Worm (Caenorhabditis elegans) whole organism, midembryonic: Measurements from ENCODE around the gene T19H12.6.
"Not testable (repeated sequence)": the region's sequence is repeated elsewhere in the genome, so short reads cannot be mapped to it uniquely, and the experiment has no call there.

Source experiments
- T22C8.4 ChIP-seq: fragments of 200-800 bp; sonication (Bioruptor generic); IDR thresholded peaks from 2 replicates; pipeline ENCODE4 v1.3.6; 2022; ENCODE audit warnings: missing genetic modification characterization, missing compliant biosample characterization
- cog-1 ChIP-seq: sonication (generic microtip); optimal IDR thresholded peaks from 2 replicates; lab custom pipeline; 2016; ENCODE audit warnings: missing genetic modification characterization, missing compliant biosample characterization
- flt-1 ChIP-seq: fragments of 200-800 bp; sonication (Bioruptor generic); IDR thresholded peaks from 2 replicates; pipeline ENCODE4 v1.3.6; 2022; ENCODE audit warnings: missing genetic modification characterization, missing compliant biosample characterization
- klf-2 ChIP-seq: fragments of 200-800 bp; sonication (Bioruptor generic); conservative IDR thresholded peaks from 2 replicates; pipeline ENCODE4 v1.3.6; 2022; ENCODE audit warnings: missing genetic modification reagents, missing genetic modification characterization, missing compliant biosample characterization
- med-1 ChIP-seq: sonication (generic microtip); optimal IDR thresholded peaks from 2 replicates; lab custom pipeline; 2017; ENCODE audit warnings: missing genetic modification characterization, mild to moderate bottlenecking, missing compliant biosample characterization, antibody characterized with exemption, missing genetic modification reagents; ENCODE audit not compliant: insufficient read depth
- ref-1 ChIP-seq: fragments of 200-800 bp; sonication (Bioruptor generic); conservative IDR thresholded peaks from 2 replicates; pipeline ENCODE4 v1.3.6; 2022; ENCODE audit warnings: missing genetic modification reagents, missing genetic modification characterization, missing compliant biosample characterization
- tab-1 ChIP-seq: fragments of 200-800 bp; sonication (Bioruptor generic); IDR thresholded peaks from 2 replicates; pipeline ENCODE4 v1.3.6; 2022; ENCODE audit warnings: missing genetic modification characterization, missing compliant biosample characterization
- ztf-23 ChIP-seq: fragments of 200-800 bp; sonication (Bioruptor generic); IDR thresholded peaks from 2 replicates; pipeline ENCODE4 v1.3.6; 2022; ENCODE audit warnings: missing genetic modification reagents, missing genetic modification characterization, missing compliant biosample characterization
- ztf-29 ChIP-seq: fragments of 200-800 bp; sonication (Bioruptor generic); IDR thresholded peaks from 2 replicates; pipeline ENCODE4 v1.3.6; 2022; ENCODE audit warnings: missing genetic modification reagents, missing genetic modification characterization, missing compliant biosample characterization

The T19H12.6 gene

DNA sequence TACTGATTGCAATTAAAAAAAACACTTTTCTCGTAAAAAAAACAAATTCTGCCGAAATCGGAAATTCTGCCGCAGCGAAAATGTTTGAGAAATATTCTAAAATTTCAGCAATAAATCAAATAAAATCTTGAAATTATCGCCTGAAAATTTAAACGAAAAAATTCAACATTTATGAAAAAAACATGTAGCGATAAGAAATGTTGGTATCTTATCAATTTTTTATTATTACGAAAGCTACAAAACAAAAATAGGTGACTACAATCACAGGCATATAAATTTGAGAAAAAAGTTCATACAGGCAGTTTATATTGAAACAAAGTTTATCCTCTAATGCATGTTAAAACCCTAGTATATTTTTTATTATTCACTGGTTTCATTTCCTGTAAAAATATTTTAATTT, 28.5 kb upstream of the T19H12.6 start, which contains the start of gene ugt-14:
Gene ugt-14 (plus strand): TSS at position 301 of the 400 bp plus-strand sequence.
- TF ChIP-seq ztf-23 (GFP tag; lab: Robert Waterston, UW): no peak
- no peak for TF ChIP-seq klf-2 (GFP tag; lab: Robert Waterston, UW)
- no peak for TF ChIP-seq T22C8.4 (GFP tag; lab: Robert Waterston, UW)
- TF ChIP-seq ref-1 (GFP tag; lab: Robert Waterston, UW): no peak
- no peak for TF ChIP-seq med-1 (GFP tag; lab: Kevin White, UChicago)
- TF ChIP-seq flt-1: no peak
- TF ChIP-seq ztf-29: no peak
- no peak for TF ChIP-seq tab-1 (GFP tag; lab: Robert Waterston, UW)
- no peak for TF ChIP-seq cog-1 (tag; lab: Kevin White, UChicago)

DNA sequence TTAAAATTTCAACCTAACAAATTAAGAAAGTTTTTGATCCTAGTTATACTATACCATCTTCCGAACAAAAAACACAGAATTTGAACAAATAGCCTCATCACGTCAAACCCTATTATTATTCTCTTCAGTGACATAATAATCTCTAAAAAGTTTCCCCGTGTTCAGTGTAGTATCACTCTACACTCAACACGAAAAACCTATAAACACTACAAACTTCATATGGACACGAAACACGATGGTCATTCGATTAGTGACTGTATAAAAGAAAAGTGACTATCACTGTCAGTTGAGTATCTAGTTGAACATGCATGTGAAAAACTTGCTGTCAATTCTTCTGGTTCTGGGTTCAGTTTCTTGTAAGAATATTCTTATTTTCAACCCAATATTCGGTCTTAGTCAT, 26.2 kb upstream of the T19H12.6 start, which contains the start of gene ugt-8:
Gene ugt-8 (plus strand): TSS at position 235 of the 400 bp plus-strand sequence.
- TF ChIP-seq cog-1 (tag; lab: Kevin White, UChicago): no peak
- no peak for TF ChIP-seq ref-1 (GFP tag; lab: Robert Waterston, UW)
- TF ChIP-seq flt-1: no peak
- no peak for TF ChIP-seq med-1 (GFP tag; lab: Kevin White, UChicago)
- no peak for TF ChIP-seq ztf-23 (GFP tag; lab: Robert Waterston, UW)

DNA sequence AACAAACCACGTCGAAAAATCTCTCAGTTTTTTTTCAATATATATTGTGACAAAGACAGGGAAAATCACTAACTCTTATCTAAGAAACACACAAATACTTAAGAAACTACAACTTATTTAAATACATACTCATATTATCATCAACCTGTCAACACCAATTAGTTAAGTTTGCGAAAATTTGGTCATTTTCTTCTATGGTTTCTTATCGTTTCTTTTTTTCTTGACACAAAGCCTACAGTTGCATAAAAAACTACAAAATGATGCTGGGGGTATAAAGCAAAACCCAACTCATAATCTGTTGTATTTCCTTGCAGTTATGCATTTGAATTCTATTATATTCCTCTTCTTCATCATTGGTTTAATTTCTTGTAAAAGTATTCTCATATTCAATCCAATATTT, 23.6 kb upstream of the T19H12.6 start, which contains the start of gene ugt-67:
Gene ugt-67 (plus strand): TSS at position 301 of the 400 bp plus-strand sequence.
- TF ChIP-seq ztf-29 (no peak), ztf-23 (GFP tag; lab: Robert Waterston, UW) (no peak), klf-2 (GFP tag; lab: Robert Waterston, UW) (no peak), tab-1 (GFP tag; lab: Robert Waterston, UW) (no peak), flt-1 (no peak), cog-1 (tag; lab: Kevin White, UChicago) (no peak), med-1 (GFP tag; lab: Kevin White, UChicago) (no peak), T22C8.4 (GFP tag; lab: Robert Waterston, UW) (no peak), ref-1 (GFP tag; lab: Robert Waterston, UW) (no peak)

DNA sequence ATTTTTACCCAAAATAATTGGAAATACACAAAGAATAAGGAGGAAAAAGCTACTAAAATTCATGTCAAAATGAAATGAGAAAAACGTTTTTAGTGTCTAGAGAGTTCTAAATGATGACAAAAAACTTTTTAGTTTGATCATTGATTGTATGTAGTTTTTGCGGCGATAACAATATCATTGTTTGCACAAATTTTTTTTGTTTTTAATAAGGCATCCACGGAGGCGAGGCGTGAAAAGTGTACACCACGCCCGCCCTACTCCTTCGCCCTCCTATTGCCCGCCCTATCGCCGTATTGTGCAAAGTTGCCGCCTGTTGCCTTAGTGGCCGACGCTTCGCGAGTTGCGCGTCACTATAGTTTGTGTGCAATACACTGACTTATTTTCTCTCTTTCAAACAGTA, 22.5 kb upstream of the T19H12.6 start, which contains the start of gene ugt-10:
Gene ugt-10 (minus strand): TSS at position 101 of the 400 bp plus-strand sequence.
- not testable (repeated sequence) for TF ChIP-seq cog-1 (tag; lab: Kevin White, UChicago); klf-2 (GFP tag; lab: Robert Waterston, UW); ref-1 (GFP tag; lab: Robert Waterston, UW)

DNA sequence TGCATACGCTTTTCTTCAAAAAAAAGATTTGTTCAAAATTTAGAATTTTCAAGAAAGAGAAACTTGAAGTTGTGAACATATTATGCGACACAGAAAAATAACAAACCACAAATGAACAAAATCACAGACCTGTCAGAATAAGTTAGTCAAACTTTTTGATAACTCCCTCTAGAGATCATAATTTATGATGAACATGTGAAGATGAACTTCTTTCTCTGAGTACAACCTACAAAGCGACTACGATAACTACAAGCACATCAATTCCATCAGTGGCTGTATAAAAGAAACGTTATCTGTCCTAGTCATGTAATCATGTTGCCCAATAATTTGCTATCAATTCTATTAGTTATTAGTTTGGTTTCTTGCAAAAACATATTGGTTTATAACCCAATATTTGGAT, 18.3 kb upstream of the T19H12.6 start, which contains the start of gene ugt-9:
Gene ugt-9 (plus strand): TSS at position 305 of the 400 bp plus-strand sequence.
- no peak for TF ChIP-seq ref-1 (GFP tag; lab: Robert Waterston, UW)
- TF ChIP-seq ztf-29: no peak
- no peak for TF ChIP-seq tab-1 (GFP tag; lab: Robert Waterston, UW)
- no peak for TF ChIP-seq klf-2 (GFP tag; lab: Robert Waterston, UW)
- no peak for TF ChIP-seq med-1 (GFP tag; lab: Kevin White, UChicago)
- TF ChIP-seq flt-1: no peak
- no peak for TF ChIP-seq T22C8.4 (GFP tag; lab: Robert Waterston, UW)
- no peak for TF ChIP-seq ztf-23 (GFP tag; lab: Robert Waterston, UW)
- TF ChIP-seq cog-1 (tag; lab: Kevin White, UChicago): no peak

DNA sequence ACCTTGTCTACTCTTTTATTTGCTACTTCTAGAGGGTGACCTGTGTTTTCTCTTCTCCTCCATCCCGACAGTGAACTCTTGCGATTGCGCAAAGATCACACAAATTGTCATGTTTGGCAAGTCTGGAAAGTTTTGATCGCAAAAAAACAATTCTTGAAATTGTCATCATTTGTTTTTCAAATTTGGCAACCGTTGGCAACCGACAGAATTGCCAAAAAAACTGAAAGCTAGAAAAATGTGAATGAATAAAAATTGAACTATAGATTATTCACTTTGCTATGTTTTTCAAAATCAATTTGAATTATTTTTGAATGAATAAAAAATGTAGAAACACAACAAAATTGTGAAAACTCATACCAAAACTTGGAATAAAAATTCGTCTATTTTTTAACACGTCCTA, 17.5 kb upstream of the T19H12.6 start, which contains the start of gene ugt-11:
Gene ugt-11 (minus strand): TSS at position 101 of the 400 bp plus-strand sequence.
- TF ChIP-seq cog-1 (tag; lab: Kevin White, UChicago) (no peak), ztf-29 (no peak), med-1 (GFP tag; lab: Kevin White, UChicago) (no peak)

DNA sequence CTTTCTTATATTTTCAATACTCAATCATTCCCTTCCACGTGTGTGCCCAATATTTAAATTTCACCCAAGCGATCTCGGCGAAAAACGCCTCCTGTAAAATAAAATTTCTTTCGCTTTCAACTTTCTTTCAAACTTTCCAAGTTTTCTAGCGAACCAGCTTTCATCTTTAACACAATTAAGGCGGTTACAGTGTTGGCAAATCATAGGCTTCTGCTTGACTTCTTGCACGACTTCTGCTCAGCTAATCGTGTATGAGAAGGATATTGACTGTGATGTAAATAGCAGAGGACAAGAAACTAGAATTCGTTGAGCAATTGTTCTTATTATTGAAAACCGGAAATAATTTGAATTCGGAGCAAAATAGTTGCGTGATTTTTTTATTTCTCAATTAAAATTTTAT, 13.8 kb upstream of the T19H12.6 start:
- TF ChIP-seq klf-2 (GFP tag; lab: Robert Waterston, UW) (no peak), flt-1 (no peak), cog-1 (tag; lab: Kevin White, UChicago) (no peak), T22C8.4 (GFP tag; lab: Robert Waterston, UW) (no peak), ref-1 (GFP tag; lab: Robert Waterston, UW) (no peak), med-1 (GFP tag; lab: Kevin White, UChicago) (no peak), tab-1 (GFP tag; lab: Robert Waterston, UW) (no peak)

DNA sequence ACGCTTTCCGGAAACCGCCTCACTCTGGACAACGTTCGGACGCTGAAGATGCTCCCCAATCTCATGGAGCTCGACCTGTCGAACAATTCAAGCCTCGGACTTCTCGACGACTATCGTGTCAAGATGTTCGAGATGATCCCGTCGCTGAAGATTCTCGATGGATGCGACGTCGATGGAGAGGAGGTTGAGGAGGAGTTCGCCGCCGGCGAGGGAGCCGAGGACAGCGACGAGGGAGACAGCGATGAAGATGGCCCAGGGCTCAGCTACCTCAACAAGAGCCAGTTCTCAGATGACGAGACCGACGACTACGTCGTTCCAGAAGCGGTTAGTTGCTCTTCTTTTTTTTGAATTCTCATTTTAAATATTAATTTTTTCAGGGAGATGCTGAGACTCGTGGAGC, 13.3 kb upstream of the T19H12.6 start:
- TF ChIP-seq tab-1 (GFP tag; lab: Robert Waterston, UW) (0 out of 2 replicates have a peak, but pooled peaks have one; percentile 39), ztf-23 (GFP tag; lab: Robert Waterston, UW) (no peak), ztf-29 (no peak), cog-1 (tag; lab: Kevin White, UChicago) (no peak)

DNA sequence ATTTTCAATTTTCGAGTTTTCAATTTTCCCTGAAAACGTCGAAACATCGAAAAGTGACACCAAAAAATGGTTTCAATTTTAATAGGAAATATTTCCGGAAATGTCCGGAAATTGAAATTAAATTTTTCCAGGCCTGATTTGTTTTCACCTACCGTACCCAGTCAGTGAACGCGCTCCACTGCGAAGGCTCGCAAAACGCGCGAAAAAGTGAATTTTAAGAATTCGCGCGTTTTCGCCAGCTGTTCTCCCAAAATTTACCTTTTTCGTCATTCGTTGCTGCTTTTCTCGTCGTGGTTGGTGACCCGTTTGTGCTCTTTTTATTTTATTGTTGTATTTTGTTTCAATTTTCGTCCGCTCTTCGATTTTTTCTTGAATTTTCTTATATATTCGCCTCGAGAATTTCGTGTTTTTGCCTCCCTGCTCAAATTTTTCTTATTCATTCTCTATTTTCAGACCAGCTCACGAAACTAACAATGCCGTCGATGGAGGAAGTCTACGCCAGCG, 12.5 kb upstream of the T19H12.6 start, which contains the start of gene T19H12.2:
Gene T19H12.2 (plus strand): TSS at position 454 of the 504 bp plus-strand sequence.
- no peak for TF ChIP-seq flt-1
- TF ChIP-seq ref-1 (GFP tag; lab: Robert Waterston, UW): no peak
- TF ChIP-seq cog-1 (tag; lab: Kevin White, UChicago): no peak
- no peak for TF ChIP-seq ztf-29
- no peak for TF ChIP-seq klf-2 (GFP tag; lab: Robert Waterston, UW)
- TF ChIP-seq tab-1 (GFP tag; lab: Robert Waterston, UW): no peak
- TF ChIP-seq med-1 (GFP tag; lab: Kevin White, UChicago): no peak
- no peak for TF ChIP-seq T22C8.4 (GFP tag; lab: Robert Waterston, UW)
- TF ChIP-seq ztf-23 (GFP tag; lab: Robert Waterston, UW): no peak

DNA sequence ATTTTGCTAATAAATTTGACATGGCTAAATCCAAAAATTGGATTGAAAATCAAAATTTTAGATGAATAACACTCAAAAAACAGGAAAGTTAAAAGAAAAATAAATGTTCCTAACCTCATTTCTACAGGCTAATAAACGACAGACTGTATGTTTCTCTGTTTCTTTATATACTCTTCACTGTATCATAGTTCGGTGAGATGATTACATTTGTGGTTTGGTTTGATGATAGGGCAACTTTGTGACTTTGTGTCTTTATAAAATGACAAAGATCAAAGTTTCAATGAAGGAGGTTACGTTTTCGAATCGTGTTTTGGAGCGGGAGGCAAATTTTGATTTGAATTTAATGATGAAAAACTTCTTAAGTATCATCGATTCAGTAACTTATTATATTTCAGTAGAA, 12.0 kb upstream of the T19H12.6 start, which contains the start of gene ugt-12:
Gene ugt-12 (minus strand): TSS at position 153 of the 400 bp plus-strand sequence.
- TF ChIP-seq cog-1 (tag; lab: Kevin White, UChicago) (no peak), tab-1 (GFP tag; lab: Robert Waterston, UW) (no peak), ref-1 (GFP tag; lab: Robert Waterston, UW) (no peak), flt-1 (no peak), T22C8.4 (GFP tag; lab: Robert Waterston, UW) (no peak), ztf-23 (GFP tag; lab: Robert Waterston, UW) (no peak), med-1 (GFP tag; lab: Kevin White, UChicago) (no peak), ztf-29 (no peak), klf-2 (GFP tag; lab: Robert Waterston, UW) (no peak)
